Worm (Caenorhabditis elegans): ENCODE data around the gene mca-1.
A peak's percentile ranks its signal among the peaks of the same experiment; 100 is the strongest.

mca-1 gene

ce11 chrIV:9631579-9631978, 3.2 kb downstream of the mca-1 start:
- TF ChIP-seq pqm-1 (tag; optimal IDR thresholded peaks at IDR 0.05) (no peak), nhr-11 (tag; optimal IDR thresholded peaks at IDR 0.05) (no peak), nhr-23 (tag; optimal IDR thresholded peaks at IDR 0.05) (peak; percentile 20)

DNA sequence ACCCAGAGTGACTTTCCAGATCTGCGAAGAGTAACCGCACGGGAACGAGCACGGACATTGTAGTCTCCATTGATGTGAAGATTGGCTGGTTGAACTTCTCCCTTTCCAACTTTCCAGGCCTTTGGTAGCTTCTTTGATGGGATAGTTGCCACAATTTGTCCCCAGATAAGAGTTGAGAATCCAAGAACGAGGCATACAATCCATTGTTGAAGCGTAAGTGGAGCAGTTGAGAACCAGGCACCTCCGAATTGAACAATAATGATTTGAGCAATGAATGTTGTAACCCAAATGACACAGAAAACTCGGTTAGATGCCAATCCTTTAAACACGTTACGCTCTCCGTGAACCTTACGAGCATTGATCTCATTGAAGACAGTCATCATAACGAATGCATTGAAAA, 7.7 kb downstream of the mca-1 start:
- TF ChIP-seq ZK546.5 (tag; optimal IDR thresholded peaks at IDR 0.05): no peak
- no peak for TF ChIP-seq snpc-4 (tag; optimal IDR thresholded peaks at IDR 0.05)
- TF ChIP-seq nhr-76 (tag; optimal IDR thresholded peaks at IDR 0.05): no peak
- TF ChIP-seq R02D3.7 (tag; optimal IDR thresholded peaks at IDR 0.05): no peak
- no peak for TF ChIP-seq fkh-2 (tag; optimal IDR thresholded peaks at IDR 0.05)
- TF ChIP-seq elt-3 (tag; optimal IDR thresholded peaks at IDR 0.05): no peak
- TF ChIP-seq daf-12 (tag; optimal IDR thresholded peaks at IDR 0.05): no peak
- no peak for TF ChIP-seq elt-2 (tag; optimal IDR thresholded peaks at IDR 0.05)
- no peak for TF ChIP-seq nfya-1 (tag; optimal IDR thresholded peaks at IDR 0.05; ENCODE audit: insufficient read depth)
- TF ChIP-seq nhr-77 (tag; optimal IDR thresholded peaks at IDR 0.05): no peak
- TF ChIP-seq lin-39 (tag; optimal IDR thresholded peaks at IDR 0.05): no peak
- no peak for TF ChIP-seq mdl-1 (tag; optimal IDR thresholded peaks at IDR 0.05)
- no peak for TF ChIP-seq egl-27 (tag; optimal IDR thresholded peaks at IDR 0.05)
- no peak for TF ChIP-seq nhr-12 (tag; optimal IDR thresholded peaks at IDR 0.05)

DNA sequence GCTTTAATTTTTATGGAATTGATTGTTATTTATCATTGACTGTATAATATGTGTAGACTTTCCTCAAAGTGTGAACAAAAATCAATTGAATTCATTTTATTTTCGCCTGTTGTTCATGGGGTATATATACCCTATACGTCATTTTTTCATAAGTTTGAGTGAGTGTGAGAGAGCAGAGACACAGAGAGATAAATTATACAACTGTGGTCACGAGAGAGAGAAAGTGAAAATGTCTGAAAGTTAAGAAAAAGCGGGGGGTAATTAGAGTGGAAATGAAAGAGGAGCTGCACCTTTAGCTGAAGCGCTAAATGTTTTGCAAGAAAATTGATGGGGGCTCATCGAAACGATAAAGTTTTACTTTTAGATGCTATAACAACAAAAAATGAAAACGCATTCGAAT, 8.9 kb downstream of the mca-1 start:
- TF ChIP-seq unc-62 (GFP tag; optimal IDR thresholded peaks at IDR 0.05) (no peak), jun-1 (tag; optimal IDR thresholded peaks at IDR 0.05) (peak; percentile 29), daf-12 (tag; optimal IDR thresholded peaks at IDR 0.05) (no peak), pha-4 (tag; optimal IDR thresholded peaks at IDR 0.05) (no peak), nhr-23 (tag; optimal IDR thresholded peaks at IDR 0.05) (peak; percentile 6), nhr-237 (tag; optimal IDR thresholded peaks at IDR 0.05) (no peak), R02D3.7 (tag; optimal IDR thresholded peaks at IDR 0.05) (no peak), elt-2 (tag; optimal IDR thresholded peaks at IDR 0.05) (peak; percentile 30)

DNA sequence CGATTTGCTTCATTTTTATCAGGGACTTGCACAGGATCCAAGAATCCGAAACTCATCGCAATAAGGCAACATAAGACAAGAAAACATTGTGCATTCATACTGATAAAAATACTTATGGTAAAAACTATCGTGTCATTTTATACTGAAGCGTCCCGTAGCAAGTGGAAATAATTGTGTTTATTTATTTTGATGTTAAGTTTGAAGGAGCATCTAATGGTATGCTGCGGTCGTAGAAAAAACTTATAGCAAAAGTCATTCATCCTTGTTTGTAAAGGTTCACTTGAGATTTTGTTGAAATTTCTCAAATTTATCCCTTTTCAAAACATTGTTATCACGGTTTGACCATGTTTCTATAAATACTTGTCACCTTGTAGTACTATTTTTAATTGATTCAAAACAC, 9.8 kb downstream of the mca-1 start, which contains the start of gene W09C2.10:
TSS of gene W09C2.10 (minus strand) at position 101 of the 400 bp plus-strand sequence.
- no peak for TF ChIP-seq fos-1 (tag; optimal IDR thresholded peaks at IDR 0.05)
- TF ChIP-seq unc-62 (GFP tag; optimal IDR thresholded peaks at IDR 0.05): no peak
- TF ChIP-seq nhr-11 (tag; optimal IDR thresholded peaks at IDR 0.05): no peak
- no peak for TF ChIP-seq unc-39 (tag; optimal IDR thresholded peaks at IDR 0.05)
- TF ChIP-seq R02D3.7 (tag; optimal IDR thresholded peaks at IDR 0.05): no peak
- TF ChIP-seq lin-39 (tag; optimal IDR thresholded peaks at IDR 0.05): no peak
- no peak for TF ChIP-seq elt-3 (tag; optimal IDR thresholded peaks at IDR 0.05)
- no peak for TF ChIP-seq nhr-25 (tag; optimal IDR thresholded peaks at IDR 0.05)
- no peak for TF ChIP-seq egl-5 (tag; optimal IDR thresholded peaks at IDR 0.05)
- TF ChIP-seq fkh-2 (tag; optimal IDR thresholded peaks at IDR 0.05): no peak
- no peak for TF ChIP-seq skn-1 (tag; optimal IDR thresholded peaks at IDR 0.05)
- no peak for TF ChIP-seq ceh-16 (tag; optimal IDR thresholded peaks at IDR 0.05)
- TF ChIP-seq ceh-9 (tag; optimal IDR thresholded peaks at IDR 0.05): no peak
- TF ChIP-seq eor-1 (tag; optimal IDR thresholded peaks at IDR 0.05): no peak
- TF ChIP-seq mdl-1 (tag; optimal IDR thresholded peaks at IDR 0.05): no peak
- TF ChIP-seq sea-2 (GFP tag; optimal IDR thresholded peaks at IDR 0.05): no peak
- TF ChIP-seq lsy-12 (tag; optimal IDR thresholded peaks at IDR 0.05): no peak

ce11 chrIV:9624275-9624674, 10.5 kb downstream of the mca-1 start, which contains the start of gene W09C2.8:
Gene W09C2.8, minus strand, starts transcription at chrIV:9624375.
- TF ChIP-seq mml-1 (tag; optimal IDR thresholded peaks at IDR 0.05) (no peak), ztf-4 (tag; optimal IDR thresholded peaks at IDR 0.05) (no peak), snpc-4 (tag; optimal IDR thresholded peaks at IDR 0.05) (no peak), hmg-11 (tag; optimal IDR thresholded peaks at IDR 0.05) (no peak), nhr-11 (tag; optimal IDR thresholded peaks at IDR 0.05) (no peak), mdl-1 (tag; optimal IDR thresholded peaks at IDR 0.05) (no peak), elt-2 (tag; optimal IDR thresholded peaks at IDR 0.05) (no peak), nhr-76 (tag; optimal IDR thresholded peaks at IDR 0.05) (no peak), nfya-1 (tag; optimal IDR thresholded peaks at IDR 0.05; ENCODE audit: insufficient read depth) (no peak), ama-1 (optimal IDR thresholded peaks at IDR 0.05) (no peak), jun-1 (tag; optimal IDR thresholded peaks at IDR 0.05) (no peak), fos-1 (tag; optimal IDR thresholded peaks at IDR 0.05) (no peak), lin-15B (tag; optimal IDR thresholded peaks at IDR 0.05) (no peak), pha-4 (tag; optimal IDR thresholded peaks at IDR 0.05) (no peak), zag-1 (tag; optimal IDR thresholded peaks at IDR 0.05) (no peak), unc-39 (tag; optimal IDR thresholded peaks at IDR 0.05) (no peak), aly-2 (tag; optimal IDR thresholded peaks at IDR 0.05) (no peak), fkh-2 (tag; optimal IDR thresholded peaks at IDR 0.05) (no peak), sea-2 (GFP tag; optimal IDR thresholded peaks at IDR 0.05) (no peak), ceh-16 (tag; optimal IDR thresholded peaks at IDR 0.05) (no peak)
